Worm (Caenorhabditis elegans): Measurements from ENCODE around the gene srj-9.

- TF ChIP-seq ama-1 (optimal IDR thresholded peaks at IDR 0.05) (no peak), tbx-37 (GFP tag; conservative IDR thresholded peaks at IDR 0.05) (no peak), ceh-36 (tag; optimal IDR thresholded peaks at IDR 0.05) (no peak), hnd-1 (tag; optimal IDR thresholded peaks at IDR 0.05) (no peak), hmg-4 (GFP tag; optimal IDR thresholded peaks at IDR 0.05) (no peak), sea-1 (GFP tag; conservative IDR thresholded peaks at IDR 0.05) (no peak), tra-4 (tag; optimal IDR thresholded peaks at IDR 0.05) (no peak), hmbx-1 (tag; optimal IDR thresholded peaks at IDR 0.05) (no peak)
These were observed 43.3 kb downstream of the srj-9 start, which contains the start of gene oac-2 for ce11 chrV:3475021-3475420.

All from whole organism, early embryonic.